Fruit fly (Drosophila melanogaster): ENCODE data around the gene ymp.

dm6 chr3R:25613366-25613765 is 4.4 kb upstream of the ymp start, which contains the start of gene CG5079:
- TF ChIP-seq psq (optimal IDR thresholded peaks at IDR 0.05) (no peak), CG8478 (optimal IDR thresholded peaks at IDR 0.05) (no peak), Dll (optimal IDR thresholded peaks at IDR 0.05) (no peak), pan (optimal IDR thresholded peaks at IDR 0.05) (no peak), usp (GFP tag; optimal IDR thresholded peaks at IDR 0.05) (no peak), EcR (GFP tag; optimal IDR thresholded peaks at IDR 0.05) (no peak)

All from whole organism.